Fruit fly (Drosophila melanogaster) whole organism, embryonic: ENCODE results near the gene foxo.
A peak's percentile ranks its signal among the peaks of the same experiment; 100 is the strongest.

Source experiments
- Antp ChIP-seq: fragments of 200-800 bp; sonication (Bioruptor generic); optimal IDR thresholded peaks from 3 replicates; lab custom pipeline; 2016; ENCODE audit warnings: missing biosample characterization, missing genetic modification characterization
- Atf3 ChIP-seq: fragments of 200-800 bp; sonication (Bioruptor generic); optimal IDR thresholded peaks from 3 replicates; lab custom pipeline; 2016; ENCODE audit warnings: missing biosample characterization, missing genetic modification characterization
- C15 ChIP-seq: fragments of 200-800 bp; sonication (Bioruptor generic); IDR thresholded peaks from 3 replicates; pipeline ENCODE4 v1.3.6; 2022; ENCODE audit warnings: missing biosample characterization, missing genetic modification characterization
- CG10274 ChIP-seq: fragments of 200-800 bp; sonication (Bioruptor generic); optimal IDR thresholded peaks from 3 replicates; lab custom pipeline; 2017; ENCODE audit warnings: missing biosample characterization, mild to moderate bottlenecking, missing genetic modification characterization
- CG10431 ChIP-seq: fragments of 200-800 bp; sonication (Bioruptor generic); optimal IDR thresholded peaks from 3 replicates; lab custom pipeline; 2018; ENCODE audit warnings: missing biosample characterization, mild to moderate bottlenecking, missing genetic modification characterization
- CG13296 ChIP-seq: fragments of 200-800 bp; sonication (Bioruptor generic); optimal IDR thresholded peaks from 3 replicates; lab custom pipeline; 2018; ENCODE audit warnings: missing biosample characterization, mild to moderate bottlenecking, missing genetic modification characterization
- CG13424 ChIP-seq: fragments of 200-800 bp; sonication (Bioruptor generic); optimal IDR thresholded peaks from 2 replicates; lab custom pipeline; 2019; ENCODE audit warnings: missing biosample characterization, mild to moderate bottlenecking, missing genetic modification characterization, moderate library complexity
- CG14441 ChIP-seq: fragments of 200-800 bp; sonication (Bioruptor generic); IDR thresholded peaks from 2 replicates; pipeline ENCODE4 v1.3.6; 2022; ENCODE audit warnings: missing biosample characterization, missing genetic modification characterization
- CG17385 ChIP-seq: fragments of 200-800 bp; sonication (Bioruptor generic); optimal IDR thresholded peaks from 3 replicates; lab custom pipeline; 2018; ENCODE audit warnings: missing biosample characterization, mild to moderate bottlenecking, missing genetic modification characterization
- CG17912 ChIP-seq: fragments of 200-800 bp; sonication (Bioruptor generic); optimal IDR thresholded peaks from 2 replicates; lab custom pipeline; 2018; ENCODE audit warnings: missing biosample characterization, mild to moderate bottlenecking, missing genetic modification characterization
- CG1792 ChIP-seq: fragments of 200-800 bp; sonication (Bioruptor generic); optimal IDR thresholded peaks from 2 replicates; lab custom pipeline; 2016; ENCODE audit warnings: missing biosample characterization, missing genetic modification characterization
- CG18011 ChIP-seq: fragments of 200-800 bp; sonication (Bioruptor generic); optimal IDR thresholded peaks from 2 replicates; lab custom pipeline; 2017; ENCODE audit warnings: missing biosample characterization, missing genetic modification characterization, mild to moderate bottlenecking, moderate library complexity, missing genotype
- CG1832 ChIP-seq: fragments of 200-800 bp; sonication (Bioruptor generic); optimal IDR thresholded peaks from 2 replicates; lab custom pipeline; 2017; ENCODE audit warnings: missing biosample characterization, mild to moderate bottlenecking, missing genetic modification characterization, inconsistent platforms
- CG18599 ChIP-seq: fragments of 200-800 bp; sonication (Bioruptor generic); optimal IDR thresholded peaks from 3 replicates; lab custom pipeline; 2017; ENCODE audit warnings: missing biosample characterization, missing genetic modification characterization, mild to moderate bottlenecking, moderate library complexity, missing genetic modification reagents
- CG2120 ChIP-seq: fragments of 200-800 bp; sonication (Bioruptor generic); optimal IDR thresholded peaks from 3 replicates; lab custom pipeline; 2016; ENCODE audit warnings: missing biosample characterization, missing genetic modification characterization
- CG2202 ChIP-seq: fragments of 200-800 bp; sonication (Bioruptor generic); optimal IDR thresholded peaks from 2 replicates; lab custom pipeline; 2018; ENCODE audit warnings: missing biosample characterization, mild to moderate bottlenecking, missing genetic modification characterization
- CG3847 ChIP-seq: fragments of 200-800 bp; sonication (Bioruptor generic); IDR thresholded peaks from 2 replicates; pipeline ENCODE4 v1.3.6; 2022; ENCODE audit warnings: missing biosample characterization, missing genetic modification characterization
- CG6654 ChIP-seq: fragments of 200-800 bp; sonication (Bioruptor generic); optimal IDR thresholded peaks from 2 replicates; lab custom pipeline; 2017; ENCODE audit warnings: missing biosample characterization, mild to moderate bottlenecking, missing genetic modification characterization
- CG6854 ChIP-seq: fragments of 200-800 bp; sonication (Bioruptor generic); optimal IDR thresholded peaks from 3 replicates; lab custom pipeline; 2017; ENCODE audit warnings: missing biosample characterization, mild to moderate bottlenecking, missing genetic modification characterization
- CG7963 ChIP-seq: fragments of 200-800 bp; sonication (Bioruptor generic); IDR thresholded peaks from 3 replicates; pipeline ENCODE4 v1.3.6; 2022; ENCODE audit warnings: missing biosample characterization, missing genetic modification characterization; ENCODE audit not compliant: partially characterized antibody
- CG7987 ChIP-seq: fragments of 200-800 bp; sonication (Bioruptor generic); optimal IDR thresholded peaks from 2 replicates; lab custom pipeline; 2018; ENCODE audit warnings: missing biosample characterization, mild to moderate bottlenecking, missing genetic modification characterization, moderate library complexity
- CG8478 ChIP-seq: fragments of >200 bp; optimal IDR thresholded peaks from 2 replicates; lab custom pipeline; 2018
- CG8924 ChIP-seq: fragments of 200-800 bp; optimal IDR thresholded peaks from 3 replicates; lab custom pipeline; 2019; ENCODE audit warnings: missing biosample characterization, mild to moderate bottlenecking, missing genetic modification characterization, moderate library complexity
- Kr ChIP-seq: fragments of 200-800 bp; sonication (Bioruptor generic); optimal IDR thresholded peaks from 2 replicates; lab custom pipeline; 2017; ENCODE audit warnings: missing biosample characterization, mild to moderate bottlenecking, missing genetic modification characterization
- Meics ChIP-seq: fragments of 200-800 bp; sonication (Bioruptor generic); optimal IDR thresholded peaks from 2 replicates; lab custom pipeline; 2017; ENCODE audit warnings: missing biosample characterization, mild to moderate bottlenecking, missing genetic modification characterization
- NfI ChIP-seq: fragments of 200-800 bp; sonication (Bioruptor generic); optimal IDR thresholded peaks from 3 replicates; lab custom pipeline; 2018; ENCODE audit warnings: missing biosample characterization, mild to moderate bottlenecking, missing genetic modification characterization, moderate library complexity
- Side ChIP-seq: fragments of 200-800 bp; sonication (Bioruptor generic); optimal IDR thresholded peaks from 2 replicates; lab custom pipeline; 2016; ENCODE audit warnings: missing biosample characterization, missing genetic modification characterization
- Sin3A ChIP-seq: fragments of >200 bp; optimal IDR thresholded peaks from 2 replicates; lab custom pipeline; 2018
- abd-A ChIP-seq: fragments of 200-800 bp; sonication (Bioruptor generic); optimal IDR thresholded peaks from 3 replicates; lab custom pipeline; 2019; ENCODE audit warnings: missing biosample characterization, mild to moderate bottlenecking, missing genetic modification characterization, moderate library complexity
- al ChIP-seq: fragments of 200-800 bp; sonication (Bioruptor generic); IDR thresholded peaks from 2 replicates; pipeline ENCODE4 v1.3.6; 2022; ENCODE audit warnings: missing biosample characterization, missing genetic modification characterization
- ara ChIP-seq: fragments of 200-800 bp; sonication (Bioruptor generic); IDR thresholded peaks from 2 replicates; pipeline ENCODE4 v1.3.6; 2022; ENCODE audit warnings: missing biosample characterization, missing genetic modification characterization
- az2 ChIP-seq: fragments of 200-800 bp; sonication (Bioruptor generic); optimal IDR thresholded peaks from 3 replicates; lab custom pipeline; 2016; ENCODE audit warnings: missing biosample characterization, missing genetic modification characterization
- cas ChIP-seq: fragments of 200-800 bp; sonication (Bioruptor generic); IDR thresholded peaks from 2 replicates; pipeline ENCODE4 v1.3.6; 2022; ENCODE audit warnings: missing biosample characterization, missing genetic modification characterization
- danr ChIP-seq: fragments of 200-800 bp; sonication (Bioruptor generic); IDR thresholded peaks from 2 replicates; pipeline ENCODE4 v1.3.6; 2022; ENCODE audit warnings: missing biosample characterization, missing genetic modification characterization
- ham ChIP-seq: fragments of 200-800 bp; sonication (Bioruptor generic); IDR thresholded peaks from 2 replicates; pipeline ENCODE4 v1.3.6; 2022; ENCODE audit warnings: missing biosample characterization, missing genetic modification characterization
- ind ChIP-seq: fragments of 200-800 bp; sonication (Bioruptor generic); optimal IDR thresholded peaks from 3 replicates; lab custom pipeline; 2016; ENCODE audit warnings: missing biosample characterization, missing genetic modification characterization
- jing ChIP-seq: fragments of 200-800 bp; sonication (Bioruptor generic); optimal IDR thresholded peaks from 2 replicates; lab custom pipeline; 2018; ENCODE audit warnings: missing biosample characterization, mild to moderate bottlenecking, missing genetic modification characterization
- kni ChIP-seq: fragments of 200-800 bp; sonication (Bioruptor generic); optimal IDR thresholded peaks from 3 replicates; lab custom pipeline; 2017; ENCODE audit warnings: mild to moderate bottlenecking, missing biosample characterization, missing genetic modification reagents, missing genetic modification characterization
- lab ChIP-seq: fragments of 200-800 bp; sonication (Bioruptor generic); optimal IDR thresholded peaks from 3 replicates; lab custom pipeline; 2017; ENCODE audit warnings: missing biosample characterization, missing genetic modification characterization, mild to moderate bottlenecking, moderate library complexity, missing genetic modification reagents
- lilli ChIP-seq: fragments of 200-800 bp; sonication (Bioruptor generic); optimal IDR thresholded peaks from 3 replicates; lab custom pipeline; 2016; ENCODE audit warnings: missing biosample characterization, missing genetic modification characterization
- nerfin-1 ChIP-seq: fragments of 200-800 bp; sonication (Bioruptor generic); optimal IDR thresholded peaks from 3 replicates; lab custom pipeline; 2019; ENCODE audit warnings: missing biosample characterization, mild to moderate bottlenecking, missing genetic modification characterization, moderate library complexity
- odd ChIP-seq: fragments of 200-800 bp; sonication (Bioruptor generic); optimal IDR thresholded peaks from 2 replicates; lab custom pipeline; 2017; ENCODE audit warnings: missing biosample characterization, mild to moderate bottlenecking, missing genetic modification characterization
- pzg ChIP-seq: fragments of 200-800 bp; sonication (Bioruptor generic); optimal IDR thresholded peaks from 3 replicates; lab custom pipeline; 2018; ENCODE audit warnings: missing biosample characterization, mild to moderate bottlenecking, missing genetic modification characterization, moderate library complexity
- ssp ChIP-seq: fragments of 200-800 bp; sonication (Bioruptor generic); IDR thresholded peaks from 2 replicates; pipeline ENCODE4 v1.3.6; 2022; ENCODE audit warnings: missing biosample characterization, missing genetic modification characterization
- stwl ChIP-seq: fragments of 200-800 bp; sonication (Bioruptor generic); optimal IDR thresholded peaks from 3 replicates; lab custom pipeline; 2018; ENCODE audit warnings: missing biosample characterization, mild to moderate bottlenecking, missing genetic modification characterization, moderate library complexity
- tll ChIP-seq, 2 experiments: fragments of 200-800 bp in 1 of 2; fragments of >200 bp in 1 of 2; sonication (Bioruptor generic) in 1 of 2; optimal IDR thresholded peaks; 2 replicates each; lab custom pipeline; 2017 to 2019; ENCODE audit warnings: missing biosample characterization in 2 of 2, missing genetic modification characterization in 2 of 2, mild to moderate bottlenecking in 1 of 2, moderate library complexity in 1 of 2
- toy ChIP-seq: fragments of 200-800 bp; sonication (Bioruptor generic); IDR thresholded peaks from 2 replicates; pipeline ENCODE4 v1.3.6; 2022; ENCODE audit warnings: missing biosample characterization, missing genetic modification characterization
- tx ChIP-seq: fragments of 200-800 bp; sonication (Bioruptor generic); optimal IDR thresholded peaks from 2 replicates; lab custom pipeline; 2016; ENCODE audit warnings: missing biosample characterization, missing genetic modification characterization
- unpg ChIP-seq: fragments of 200-800 bp; sonication (Bioruptor generic); optimal IDR thresholded peaks from 3 replicates; lab custom pipeline; 2018; ENCODE audit warnings: missing biosample characterization, mild to moderate bottlenecking, missing genetic modification characterization, moderate library complexity

Gene foxo

dm6 chr3R:14052182-14053036 is 4.3 kb upstream of the foxo start (continued):
- TF ChIP-seq CG1832 (no peak), ara (GFP tag; lab: Robert Waterston, UW) (no peak; the same call in 1 of the 2 replicates), lab (GFP tag; lab: Kevin White, UChicago) (peak; percentile 93), Antp (peak; percentile 76), CG14441 (GFP tag; lab: Robert Waterston, UW) (peak; percentile 87), CG1792 (GFP tag; lab: Kevin White, UChicago) (peak; percentile 83), CG13424 (tag; lab: Kevin White, UChicago) (peak; percentile 84), tll (GFP tag; optimal IDR thresholded peaks at IDR 0.05; lab: Kevin White, UChicago) (no peak), Meics (peak; percentile 93), NfI (GFP tag; lab: Kevin White, UChicago) (peak; percentile 87), CG10274 (peak; percentile 77), stwl (tag; lab: Kevin White, UChicago) (no peak), Sin3A (lab: Kevin White, UChicago) (no peak), cas (peak; percentile 75), Side (GFP tag; lab: Kevin White, UChicago) (peak; percentile 78), CG18599 (peak; percentile 90), nerfin-1 (tag; lab: Kevin White, UChicago) (no peak), jing (GFP tag; lab: Kevin White, UChicago) (peak; percentile 25), CG10431 (GFP tag; lab: Kevin White, UChicago) (no peak), CG6854 (GFP tag; lab: Kevin White, UChicago) (peak; percentile 74), CG8478 (lab: Kevin White, UChicago) (no peak), lilli (GFP tag; lab: Kevin White, UChicago) (peak; percentile 94), ham (GFP tag; lab: Robert Waterston, UW) (peak; percentile 83), CG13296 (GFP tag; lab: Kevin White, UChicago) (peak; percentile 89), CG2202 (no peak), CG7963 (GFP tag; lab: Robert Waterston, UW) (no peak), Kr (GFP tag; lab: Kevin White, UChicago) (no peak), tx (GFP tag; lab: Kevin White, UChicago) (peak; percentile 85), CG3847 (peak; percentile 95), CG17385 (GFP tag; lab: Kevin White, UChicago) (peak; percentile 83), odd (GFP tag; lab: Kevin White, UChicago) (peak; percentile 71), kni (GFP tag; lab: Kevin White, UChicago) (no peak), CG18011 (peak; percentile 75), CG8924 (tag; lab: Kevin White, UChicago) (peak; percentile 85), az2 (GFP tag; lab: Kevin White, UChicago) (peak; percentile 72), abd-A (tag; lab: Kevin White, UChicago) (no peak), CG7987 (GFP tag; lab: Kevin White, UChicago) (peak; percentile 10), CG2120 (GFP tag; lab: Kevin White, UChicago) (peak; percentile 97), danr (GFP tag; lab: Robert Waterston, UW) (peak; percentile 86), ind (peak; percentile 86), pzg (GFP tag; lab: Kevin White, UChicago) (peak; percentile 4), al (GFP tag; lab: Robert Waterston, UW) (peak; percentile 93), ssp (GFP tag; lab: Robert Waterston, UW) (peak; percentile 57), C15 (GFP tag; lab: Robert Waterston, UW) (peak; percentile 77), CG17912 (GFP tag; lab: Kevin White, UChicago) (no peak), CG6654 (peak; percentile 58), unpg (GFP tag; lab: Kevin White, UChicago) (peak; percentile 82), Atf3 (GFP tag; lab: Kevin White, UChicago) (peak; percentile 43), toy (GFP tag; lab: Robert Waterston, UW) (peak; percentile 86)
